Fruit fly (Drosophila melanogaster) whole organism, embryonic: ENCODE measurements around the gene CG31493.

ENCODE experiments used
- BEAF-32 ChIP-seq: fragments of 200-800 bp; sonication (Bioruptor generic); optimal IDR thresholded peaks from 3 replicates; lab custom pipeline; 2017; ENCODE audit warnings: missing biosample characterization, missing genetic modification characterization, mild to moderate bottlenecking, moderate library complexity, missing genetic modification reagents
- Bteb2 ChIP-seq: fragments of 200-800 bp; sonication (Bioruptor generic); optimal IDR thresholded peaks from 2 replicates; lab custom pipeline; 2016; ENCODE audit warnings: missing biosample characterization, missing genetic modification characterization
- C15 ChIP-seq: fragments of 200-800 bp; sonication (Bioruptor generic); IDR thresholded peaks from 3 replicates; pipeline ENCODE4 v1.3.6; 2022; ENCODE audit warnings: missing biosample characterization, missing genetic modification characterization
- CG14667 ChIP-seq: fragments of 200-800 bp; sonication (Bioruptor generic); IDR thresholded peaks from 2 replicates; pipeline ENCODE4 v1.3.6; 2022; ENCODE audit warnings: missing biosample characterization, missing genetic modification characterization
- CG17359 ChIP-seq: fragments of 200-800 bp; sonication (Bioruptor generic); optimal IDR thresholded peaks from 3 replicates; lab custom pipeline; 2018; ENCODE audit warnings: missing biosample characterization, mild to moderate bottlenecking, missing genetic modification characterization, moderate library complexity
- CG18011 ChIP-seq: fragments of 200-800 bp; sonication (Bioruptor generic); optimal IDR thresholded peaks from 2 replicates; lab custom pipeline; 2017; ENCODE audit warnings: missing biosample characterization, missing genetic modification characterization, mild to moderate bottlenecking, moderate library complexity, missing genotype
- CG1832 ChIP-seq: fragments of 200-800 bp; sonication (Bioruptor generic); optimal IDR thresholded peaks from 2 replicates; lab custom pipeline; 2017; ENCODE audit warnings: missing biosample characterization, mild to moderate bottlenecking, missing genetic modification characterization, inconsistent platforms
- CG2199 ChIP-seq: fragments of 200-800 bp; sonication (Bioruptor generic); IDR thresholded peaks from 3 replicates; pipeline ENCODE4 v1.3.6; 2022; ENCODE audit warnings: missing biosample characterization, missing genetic modification characterization
- CG3163 ChIP-seq: fragments of 200-800 bp; sonication (Bioruptor generic); optimal IDR thresholded peaks from 3 replicates; lab custom pipeline; 2016; ENCODE audit warnings: missing biosample characterization, missing genetic modification characterization
- CG32772 ChIP-seq: fragments of 200-800 bp; sonication (Bioruptor generic); IDR thresholded peaks from 2 replicates; pipeline ENCODE4 v1.3.6; 2022; ENCODE audit warnings: missing biosample characterization, missing genetic modification characterization
- CG3281 ChIP-seq: fragments of 200-800 bp; sonication (Bioruptor generic); optimal IDR thresholded peaks from 3 replicates; lab custom pipeline; 2017; ENCODE audit warnings: missing biosample characterization, mild to moderate bottlenecking, missing genetic modification characterization
- CG33213 ChIP-seq: fragments of 200-800 bp; sonication (Bioruptor generic); optimal IDR thresholded peaks from 3 replicates; lab custom pipeline; 2016; ENCODE audit warnings: missing biosample characterization, missing genetic modification characterization
- CG3838 ChIP-seq: fragments of 200-800 bp; sonication (Bioruptor generic); optimal IDR thresholded peaks from 3 replicates; lab custom pipeline; 2016; ENCODE audit warnings: missing biosample characterization, missing genetic modification characterization
- CG4820 ChIP-seq: fragments of 200-800 bp; sonication (Bioruptor generic); optimal IDR thresholded peaks from 3 replicates; lab custom pipeline; 2016; ENCODE audit warnings: missing biosample characterization, missing genetic modification characterization
- CG6813 ChIP-seq: fragments of 200-800 bp; sonication (Bioruptor generic); optimal IDR thresholded peaks from 2 replicates; lab custom pipeline; 2017; ENCODE audit warnings: missing biosample characterization, missing genetic modification characterization, mild to moderate bottlenecking, moderate library complexity, missing genetic modification reagents
- CG7745 ChIP-seq: fragments of 200-800 bp; sonication (Bioruptor generic); optimal IDR thresholded peaks from 2 replicates; lab custom pipeline; 2018; ENCODE audit warnings: missing biosample characterization, mild to moderate bottlenecking, missing genetic modification characterization, moderate library complexity
- CG8281 ChIP-seq: fragments of 200-800 bp; sonication (Bioruptor generic); optimal IDR thresholded peaks from 2 replicates; lab custom pipeline; 2018; ENCODE audit warnings: missing biosample characterization, mild to moderate bottlenecking, missing genetic modification characterization, moderate library complexity
- CG8478 ChIP-seq: fragments of >200 bp; optimal IDR thresholded peaks from 2 replicates; lab custom pipeline; 2018
- CG9437 ChIP-seq: fragments of 200-800 bp; sonication (Bioruptor generic); optimal IDR thresholded peaks from 2 replicates; lab custom pipeline; 2018; ENCODE audit warnings: missing biosample characterization, mild to moderate bottlenecking, missing genetic modification characterization
- CG9932 ChIP-seq: fragments of 200-800 bp; sonication (Bioruptor generic); IDR thresholded peaks from 2 replicates; pipeline ENCODE4 v1.3.6; 2022; ENCODE audit warnings: missing biosample characterization, missing genetic modification characterization
- Dp ChIP-seq: fragments of 200-800 bp; sonication (Bioruptor generic); optimal IDR thresholded peaks from 2 replicates; lab custom pipeline; 2018; ENCODE audit warnings: missing biosample characterization, mild to moderate bottlenecking, missing genetic modification characterization, moderate library complexity
- Dref ChIP-seq: fragments of 200-800 bp; sonication (Bioruptor generic); IDR thresholded peaks from 2 replicates; pipeline ENCODE4 v1.3.6; 2022; ENCODE audit warnings: missing biosample characterization, missing genetic modification characterization
- E2f2 ChIP-seq: fragments of 200-800 bp; sonication (Bioruptor generic); IDR thresholded peaks from 2 replicates; pipeline ENCODE4 v1.3.6; 2022; ENCODE audit warnings: missing biosample characterization, missing genetic modification characterization
- Elba2 ChIP-seq: fragments of 200-800 bp; sonication (Bioruptor generic); optimal IDR thresholded peaks from 3 replicates; lab custom pipeline; 2016; ENCODE audit warnings: missing biosample characterization, missing genetic modification characterization
- Hmr ChIP-seq: fragments of 200-800 bp; sonication (Bioruptor generic); optimal IDR thresholded peaks from 3 replicates; lab custom pipeline; 2017; ENCODE audit warnings: mild to moderate bottlenecking, missing biosample characterization, missing genetic modification reagents, missing genetic modification characterization
- Hsf ChIP-seq: fragments of 200-800 bp; sonication (Bioruptor generic); optimal IDR thresholded peaks from 3 replicates; lab custom pipeline; 2016; ENCODE audit warnings: missing biosample characterization, missing genetic modification characterization
- Lim3 ChIP-seq: fragments of 200-800 bp; sonication (Bioruptor generic); IDR thresholded peaks from 2 replicates; pipeline ENCODE4 v1.3.6; 2022; ENCODE audit warnings: missing biosample characterization, missing genetic modification characterization
- MBD-R2 ChIP-seq: fragments of 200-800 bp; sonication (Bioruptor generic); IDR thresholded peaks from 2 replicates; pipeline ENCODE4 v1.3.6; 2022; ENCODE audit warnings: missing biosample characterization, missing genetic modification characterization
- NfI ChIP-seq: fragments of 200-800 bp; sonication (Bioruptor generic); optimal IDR thresholded peaks from 3 replicates; lab custom pipeline; 2018; ENCODE audit warnings: missing biosample characterization, mild to moderate bottlenecking, missing genetic modification characterization, moderate library complexity
- Oaz ChIP-seq: fragments of 200-800 bp; sonication (Bioruptor generic); IDR thresholded peaks from 2 replicates; pipeline ENCODE4 v1.3.6; 2022; ENCODE audit warnings: missing biosample characterization, missing genetic modification characterization
- Oli ChIP-seq: fragments of 200-800 bp; sonication (Bioruptor generic); optimal IDR thresholded peaks from 2 replicates; lab custom pipeline; 2018; ENCODE audit warnings: missing biosample characterization, mild to moderate bottlenecking, missing genetic modification characterization, moderate library complexity
- Opbp ChIP-seq: fragments of 200-800 bp; sonication (Bioruptor generic); IDR thresholded peaks from 3 replicates; pipeline ENCODE4 v1.3.6; 2022; ENCODE audit warnings: missing biosample characterization, missing genetic modification characterization; ENCODE audit not compliant: partially characterized antibody
- Scr ChIP-seq: fragments of 200-800 bp; sonication (Bioruptor generic); IDR thresholded peaks from 2 replicates; pipeline ENCODE4 v1.3.6; 2022; ENCODE audit warnings: missing biosample characterization, missing genetic modification characterization; ENCODE audit not compliant: partially characterized antibody
- az2 ChIP-seq: fragments of 200-800 bp; sonication (Bioruptor generic); optimal IDR thresholded peaks from 3 replicates; lab custom pipeline; 2016; ENCODE audit warnings: missing biosample characterization, missing genetic modification characterization
- cas ChIP-seq: fragments of 200-800 bp; sonication (Bioruptor generic); IDR thresholded peaks from 2 replicates; pipeline ENCODE4 v1.3.6; 2022; ENCODE audit warnings: missing biosample characterization, missing genetic modification characterization
- crc ChIP-seq: fragments of 200-800 bp; sonication (Bioruptor generic); optimal IDR thresholded peaks from 2 replicates; lab custom pipeline; 2016; ENCODE audit warnings: missing biosample characterization, missing genetic modification characterization
- cwo ChIP-seq: fragments of 200-800 bp; sonication (Bioruptor generic); optimal IDR thresholded peaks from 3 replicates; lab custom pipeline; 2017; ENCODE audit warnings: missing biosample characterization, missing genetic modification characterization, mild to moderate bottlenecking, moderate library complexity, missing genetic modification reagents
- dmrt99B ChIP-seq: fragments of 200-800 bp; sonication (Bioruptor generic); optimal IDR thresholded peaks from 2 replicates; lab custom pipeline; 2018; ENCODE audit warnings: missing biosample characterization, mild to moderate bottlenecking, missing genetic modification characterization, moderate library complexity
- eve ChIP-seq, 2 experiments: fragments of >200 bp; optimal IDR thresholded peaks; 2 replicates each; lab custom pipeline; 2017; ENCODE audit warnings: missing biosample characterization in 2 of 2, missing genetic modification characterization in 2 of 2
- fru ChIP-seq: fragments of >200 bp; optimal IDR thresholded peaks from 2 replicates; lab custom pipeline; 2017
- lov ChIP-seq, 2 experiments: fragments of 200-800 bp in 1 of 2; fragments of >200 bp in 1 of 2; sonication (Bioruptor generic) in 1 of 2; IDR thresholded peaks in 1 of 2; optimal IDR thresholded peaks in 1 of 2; 2 replicates in 1 of 2; 3 replicates in 1 of 2; pipeline versions ENCODE4 v1.3.6 to Lab custom; 2017 to 2022; ENCODE audit warnings: missing biosample characterization in 1 of 2, missing genetic modification characterization in 1 of 2
- oc ChIP-seq: fragments of 200-800 bp; sonication (Bioruptor generic); optimal IDR thresholded peaks from 2 replicates; lab custom pipeline; 2018; ENCODE audit warnings: missing biosample characterization, mild to moderate bottlenecking, missing genetic modification characterization, moderate library complexity
- psq ChIP-seq: fragments of 200-800 bp; sonication (Bioruptor generic); optimal IDR thresholded peaks from 2 replicates; lab custom pipeline; 2017; ENCODE audit warnings: missing biosample characterization, missing genetic modification characterization
- schlank ChIP-seq: fragments of 200-800 bp; sonication (Bioruptor generic); optimal IDR thresholded peaks from 2 replicates; lab custom pipeline; 2018; ENCODE audit warnings: missing biosample characterization, mild to moderate bottlenecking, missing genetic modification characterization
- seq ChIP-seq: fragments of 200-800 bp; sonication (Bioruptor generic); IDR thresholded peaks from 2 replicates; pipeline ENCODE4 v1.3.6; 2022; ENCODE audit warnings: missing biosample characterization, missing genetic modification characterization
- ssp ChIP-seq: fragments of 200-800 bp; sonication (Bioruptor generic); IDR thresholded peaks from 2 replicates; pipeline ENCODE4 v1.3.6; 2022; ENCODE audit warnings: missing biosample characterization, missing genetic modification characterization
- sug ChIP-seq: fragments of 200-800 bp; optimal IDR thresholded peaks from 2 replicates; lab custom pipeline; 2019; ENCODE audit warnings: missing biosample characterization, mild to moderate bottlenecking, missing genetic modification characterization, moderate library complexity
- tna ChIP-seq: fragments of 200-800 bp; sonication (Bioruptor generic); IDR thresholded peaks from 2 replicates; pipeline ENCODE4 v1.3.6; 2022; ENCODE audit warnings: missing biosample characterization, missing genetic modification characterization; ENCODE audit not compliant: partially characterized antibody
- twi ChIP-seq: fragments of 200-800 bp; optimal IDR thresholded peaks from 2 replicates; lab custom pipeline; 2019; ENCODE audit warnings: missing biosample characterization, mild to moderate bottlenecking, missing genetic modification characterization, moderate library complexity
- wek ChIP-seq: fragments of 200-800 bp; sonication (Bioruptor generic); optimal IDR thresholded peaks from 3 replicates; lab custom pipeline; 2018; ENCODE audit warnings: missing biosample characterization, mild to moderate bottlenecking, missing genetic modification characterization, moderate library complexity

The CG31493 gene

DNA sequence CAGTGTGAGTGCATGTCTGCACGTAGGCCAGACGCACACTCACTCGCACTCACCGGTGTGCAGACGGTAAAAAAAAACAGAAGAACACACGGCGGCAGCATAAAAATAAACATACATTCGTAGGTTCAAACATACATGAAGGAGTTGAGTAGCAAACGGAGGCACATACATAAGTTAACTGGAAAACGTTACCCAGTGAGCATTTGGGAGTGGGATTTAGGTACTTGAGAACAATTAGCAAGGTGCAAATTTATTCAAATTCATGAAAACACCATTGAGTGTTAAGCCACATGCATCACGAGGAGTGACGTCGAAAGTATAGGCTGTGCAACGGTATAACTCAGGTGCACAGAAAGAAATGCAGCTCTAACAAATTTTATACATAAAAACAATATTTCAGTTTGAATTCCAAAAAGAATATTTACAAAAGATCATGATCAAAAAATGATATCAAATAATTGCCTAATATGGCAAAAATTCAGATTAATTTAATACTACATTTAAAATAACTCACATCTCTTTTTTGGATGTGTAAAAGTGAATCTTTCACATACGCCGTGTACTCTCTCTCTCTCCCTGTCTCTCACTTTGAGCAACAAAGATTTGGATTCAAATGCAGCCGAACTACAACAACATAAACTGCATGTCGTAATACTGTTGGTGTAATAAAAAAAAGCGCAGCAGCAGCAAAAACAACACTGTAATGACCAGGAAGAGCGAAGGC is 22.6 kb upstream of the CG31493 start (continued):
- TF ChIP-seq twi (tag; lab: Kevin White, UChicago): peak; percentile 96
- peak; percentile 86 for TF ChIP-seq Elba2 (GFP tag; lab: Kevin White, UChicago)
- no peak for TF ChIP-seq tna (GFP tag; lab: Robert Waterston, UW)
- no peak for TF ChIP-seq Lim3 (GFP tag; lab: Robert Waterston, UW)
- no peak for TF ChIP-seq seq (GFP tag; lab: Robert Waterston, UW)
- TF ChIP-seq CG9932 (GFP tag; lab: Robert Waterston, UW): no peak
- TF ChIP-seq CG2199 (GFP tag; lab: Robert Waterston, UW): no peak
- TF ChIP-seq Oli (tag; lab: Kevin White, UChicago): peak; percentile 97
- TF ChIP-seq Dp: no peak
- TF ChIP-seq ssp (GFP tag; lab: Robert Waterston, UW): no peak
- peak; percentile 80 for TF ChIP-seq NfI (GFP tag; lab: Kevin White, UChicago)
- peak; percentile 57 for TF ChIP-seq sug (tag; lab: Kevin White, UChicago)
- no peak for TF ChIP-seq Scr (GFP tag; lab: Robert Waterston, UW)
- TF ChIP-seq CG8478 (lab: Kevin White, UChicago): no peak
- peak; percentile 94 for TF ChIP-seq Hsf
- no peak for TF ChIP-seq lov (optimal IDR thresholded peaks at IDR 0.05; lab: Kevin White, UChicago)
- no peak for TF ChIP-seq lov (GFP tag; IDR thresholded peaks at IDR 0.05; lab: Robert Waterston, UW)
- TF ChIP-seq CG4820: peak; percentile 97
- TF ChIP-seq psq (GFP tag; lab: Kevin White, UChicago): peak; percentile 81
- TF ChIP-seq CG7745: peak; percentile 72
- TF ChIP-seq CG9437 (GFP tag; lab: Kevin White, UChicago): peak; percentile 92
- TF ChIP-seq eve (GFP tag; optimal IDR thresholded peaks at IDR 0.05; lab: Kevin White, UChicago): peak in 1 of 2 experiments; percentile 52
- peak; percentile 84 for TF ChIP-seq CG8281 (tag; lab: Kevin White, UChicago)
- TF ChIP-seq CG1832 (GFP tag; lab: Kevin White, UChicago): no peak
- peak; percentile 69 for TF ChIP-seq cwo (GFP tag; lab: Kevin White, UChicago)
- peak; percentile 49 for TF ChIP-seq CG18011
- no peak for TF ChIP-seq Dref
- TF ChIP-seq CG14667: no peak
- no peak for TF ChIP-seq C15 (GFP tag; lab: Robert Waterston, UW)
- peak; percentile 85 for TF ChIP-seq CG33213 (GFP tag; lab: Kevin White, UChicago)
- TF ChIP-seq MBD-R2 (GFP tag; lab: Robert Waterston, UW): no peak
- TF ChIP-seq az2: peak; percentile 97
- TF ChIP-seq E2f2 (GFP tag; lab: Robert Waterston, UW): no peak
- TF ChIP-seq CG6813 (GFP tag; lab: Kevin White, UChicago): peak; percentile 92
- no peak for TF ChIP-seq cas (GFP tag; lab: Robert Waterston, UW)
- no peak for TF ChIP-seq schlank (tag; lab: Kevin White, UChicago)
- no peak for TF ChIP-seq Opbp (GFP tag; lab: Robert Waterston, UW)
- TF ChIP-seq oc (tag; lab: Kevin White, UChicago): peak; percentile 97
- peak; percentile 40 for TF ChIP-seq Hmr (GFP tag; lab: Kevin White, UChicago)
- peak; percentile 84 for TF ChIP-seq Bteb2 (GFP tag; lab: Kevin White, UChicago)
- peak; percentile 64 for TF ChIP-seq CG3281 (GFP tag; lab: Kevin White, UChicago)
- TF ChIP-seq CG3163 (GFP tag; lab: Kevin White, UChicago): peak; percentile 68
- TF ChIP-seq CG3838 (GFP tag; lab: Kevin White, UChicago): peak; percentile 86
- peak; percentile 75 for TF ChIP-seq crc (GFP tag; lab: Kevin White, UChicago)
- TF ChIP-seq Oaz (GFP tag; lab: Robert Waterston, UW): no peak
- TF ChIP-seq dmrt99B (tag; lab: Kevin White, UChicago): peak; percentile 98
- TF ChIP-seq CG17359 (tag; lab: Kevin White, UChicago): peak; percentile 98
- no peak for TF ChIP-seq CG32772 (GFP tag; lab: Robert Waterston, UW)
- peak; percentile 58 for TF ChIP-seq wek
- TF ChIP-seq fru (lab: Kevin White, UChicago): no peak
- TF ChIP-seq BEAF-32: no peak
